Fruit fly (Drosophila melanogaster): ENCODE results near the gene obe.

Gene obe

dm6 chr3R:15513208-15513607 lies 27.4 kb downstream of the obe start:
- no peak for TF ChIP-seq vri (GFP tag; optimal IDR thresholded peaks at IDR 0.05)
- no peak for TF ChIP-seq CG7368 (GFP tag; optimal IDR thresholded peaks at IDR 0.05)

DNA sequence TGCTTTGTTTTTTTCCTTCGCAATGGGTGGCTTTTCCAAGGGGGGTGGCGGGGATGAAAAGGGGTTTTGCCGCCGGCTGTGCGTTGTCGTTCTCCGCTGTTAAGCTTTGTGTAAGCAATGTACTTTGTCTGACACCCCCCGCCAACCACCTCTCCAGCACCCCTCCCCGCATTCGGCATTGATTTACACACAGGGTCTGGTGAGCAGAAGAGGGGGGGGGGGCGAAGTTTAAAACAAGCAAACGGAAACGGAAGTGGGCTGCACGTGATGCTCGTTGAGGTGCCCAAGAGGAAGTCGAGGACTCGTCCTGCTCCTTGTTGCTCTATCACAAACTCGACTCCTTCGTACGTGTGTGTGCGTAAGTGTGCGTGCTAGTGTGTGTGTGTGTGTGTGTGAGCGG lies 31.3 kb downstream of the obe start:
- TF ChIP-seq CG15336 (GFP tag; IDR thresholded peaks at IDR 0.05) (no peak), salr (GFP tag; optimal IDR thresholded peaks at IDR 0.05) (no peak), cyc (GFP tag; optimal IDR thresholded peaks at IDR 0.05) (no peak), Eip75B (GFP tag; optimal IDR thresholded peaks at IDR 0.05) (no peak), CG6276 (GFP tag; optimal IDR thresholded peaks at IDR 0.05) (no peak), vri (GFP tag; optimal IDR thresholded peaks at IDR 0.05) (no peak), CG4318 (GFP tag; optimal IDR thresholded peaks at IDR 0.05) (no peak), Hr39 (GFP tag; optimal IDR thresholded peaks at IDR 0.05) (no peak), Eip78C (GFP tag) (no peak), CG3919 (GFP tag; optimal IDR thresholded peaks at IDR 0.05) (no peak), topi (GFP tag; optimal IDR thresholded peaks at IDR 0.05) (no peak), CG11294 (GFP tag; IDR thresholded peaks at IDR 0.05) (no peak), CG34406 (GFP tag; optimal IDR thresholded peaks at IDR 0.05) (no peak)

DNA sequence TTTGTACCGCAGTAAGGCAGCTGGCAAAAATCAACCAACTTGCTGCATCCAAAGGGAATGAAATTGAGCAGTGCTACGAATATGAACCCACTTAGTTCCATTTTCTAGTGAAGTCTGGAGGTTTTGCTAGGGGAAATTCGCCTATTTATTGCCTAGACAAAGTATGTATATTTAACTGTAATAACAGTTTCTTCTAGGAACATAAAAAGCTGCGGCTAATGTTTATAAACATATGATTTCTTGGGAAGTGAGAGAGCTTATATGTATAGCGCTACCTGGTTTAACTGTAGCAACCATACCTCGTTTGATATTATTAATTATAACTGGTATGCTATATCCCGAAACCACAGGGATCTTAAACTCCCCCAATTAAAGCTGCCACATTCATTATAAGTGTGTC lies 45.5 kb downstream of the obe start, which contains the start of gene CG31296:
Gene CG31296, minus strand, starts transcription at position 101 of the 400 bp plus-strand sequence.
- no peak for TF ChIP-seq CG10669 (GFP tag; optimal IDR thresholded peaks at IDR 0.05)
- TF ChIP-seq esn (GFP tag; optimal IDR thresholded peaks at IDR 0.05), result no peak
- no peak for TF ChIP-seq CG11294 (GFP tag; IDR thresholded peaks at IDR 0.05)
- TF ChIP-seq CG8119 (GFP tag; IDR thresholded peaks at IDR 0.05), result no peak
- no peak for TF ChIP-seq eg (GFP tag; IDR thresholded peaks at IDR 0.05)
- no peak for TF ChIP-seq Hr4 (GFP tag; optimal IDR thresholded peaks at IDR 0.05)
- no peak for TF ChIP-seq Gug (GFP tag; IDR thresholded peaks at IDR 0.05)
- no peak for TF ChIP-seq Hr38 (GFP tag; optimal IDR thresholded peaks at IDR 0.05)

- TF ChIP-seq Hr38 (GFP tag; optimal IDR thresholded peaks at IDR 0.05), result no peak
- peak; percentile 57 for TF ChIP-seq vri (GFP tag; optimal IDR thresholded peaks at IDR 0.05)
Measured at dm6 chr3R:15536918-15537716, 51.3 kb downstream of the obe start, which contains the start of gene AOX1. TSS of gene AOX1 (minus strand) at chr3R:15537292.

DNA sequence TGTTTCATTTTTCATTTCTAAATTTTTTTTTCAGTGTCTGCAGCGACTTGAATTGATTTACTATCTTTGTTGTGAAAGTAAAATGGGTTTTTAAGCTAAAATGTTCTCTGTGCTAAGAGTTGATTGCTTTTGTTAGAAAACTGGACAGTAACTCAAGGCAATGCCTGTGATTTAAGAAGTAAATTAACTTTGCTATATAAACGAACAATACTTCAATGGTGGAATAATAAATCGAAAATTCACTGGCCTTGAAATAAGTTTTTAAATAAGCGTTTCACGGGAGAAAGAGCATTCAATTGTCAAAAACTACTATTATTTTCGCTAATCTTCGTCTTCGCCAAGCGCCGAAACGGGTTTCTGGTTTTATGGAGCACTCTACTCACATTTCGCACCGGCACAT lies 55.1 kb downstream of the obe start:
- TF ChIP-seq net (GFP tag; optimal IDR thresholded peaks at IDR 0.05) (peak; percentile 47), CG8632 (GFP tag; optimal IDR thresholded peaks at IDR 0.05) (peak; percentile 26), OdsH (GFP tag; optimal IDR thresholded peaks at IDR 0.05) (peak; percentile 48), CG31627 (GFP tag; optimal IDR thresholded peaks at IDR 0.05) (peak; percentile 15), CG15336 (GFP tag; IDR thresholded peaks at IDR 0.05) (peak; percentile 68), CG3032 (tag; optimal IDR thresholded peaks at IDR 0.05) (no peak), vri (GFP tag; optimal IDR thresholded peaks at IDR 0.05) (no peak), CG6792 (GFP tag; optimal IDR thresholded peaks at IDR 0.05) (peak; percentile 38), Smox (GFP tag; optimal IDR thresholded peaks at IDR 0.05) (peak; percentile 29), CG8319 (GFP tag; optimal IDR thresholded peaks at IDR 0.05) (no peak), Hr39 (GFP tag; optimal IDR thresholded peaks at IDR 0.05) (peak; percentile 32), Blimp-1 (GFP tag; optimal IDR thresholded peaks at IDR 0.05) (no peak), cyc (GFP tag; optimal IDR thresholded peaks at IDR 0.05) (peak; percentile 3), CG8119 (GFP tag; IDR thresholded peaks at IDR 0.05) (peak; percentile 76), dac (GFP tag; optimal IDR thresholded peaks at IDR 0.05) (peak; percentile 6), CG6276 (GFP tag; optimal IDR thresholded peaks at IDR 0.05) (peak; percentile 56), CG11762 (GFP tag; optimal IDR thresholded peaks at IDR 0.05; ENCODE audit: insufficient read depth) (no peak), Eip93F (GFP tag; optimal IDR thresholded peaks at IDR 0.05) (no peak), ss (GFP tag; optimal IDR thresholded peaks at IDR 0.05) (no peak), fd59A (GFP tag; optimal IDR thresholded peaks at IDR 0.05) (no peak), CG6163 (GFP tag; IDR thresholded peaks at IDR 0.05) (peak; percentile 51; the same call in 2 of the 3 replicates), dsx (GFP tag; optimal IDR thresholded peaks at IDR 0.05; ENCODE audit: poor library complexity, severe bottlenecking) (no peak), Hr4 (GFP tag; optimal IDR thresholded peaks at IDR 0.05) (peak; percentile 72), CG34406 (GFP tag; optimal IDR thresholded peaks at IDR 0.05) (no peak), CG11902 (GFP tag; optimal IDR thresholded peaks at IDR 0.05) (peak; percentile 14), CG1621 (tag; optimal IDR thresholded peaks at IDR 0.05) (no peak), CG6854 (GFP tag; optimal IDR thresholded peaks at IDR 0.05) (no peak), salr (GFP tag; optimal IDR thresholded peaks at IDR 0.05) (peak in 1 of 2 experiments; percentile 33), fkh (GFP tag; optimal IDR thresholded peaks at IDR 0.05) (no peak)

Data from whole organism, prepupa.